Fruit fly (Drosophila melanogaster): ENCODE data around the gene CG6961.

DNA sequence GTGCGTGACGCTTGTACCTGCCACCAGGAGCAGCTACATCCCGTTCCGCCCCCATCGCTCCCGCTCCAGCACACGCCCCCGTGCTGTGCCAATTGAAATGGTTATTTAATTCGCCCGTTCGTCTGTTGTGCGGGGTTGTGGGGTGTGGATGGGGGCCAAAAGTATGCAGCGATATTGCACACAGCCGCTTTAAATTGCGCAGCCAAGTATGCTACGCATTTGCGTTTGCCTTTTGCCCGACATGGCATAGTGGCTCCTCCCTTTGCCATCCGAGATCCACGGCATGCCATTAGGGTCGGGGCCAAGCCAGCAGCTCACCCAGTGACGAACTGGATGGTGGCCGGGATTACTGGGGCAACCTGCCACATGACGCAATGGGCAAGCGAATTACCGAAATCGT, 16.0 kb downstream of the CG6961 start:
- TF ChIP-seq psq (optimal IDR thresholded peaks at IDR 0.05) (no peak), ttk (optimal IDR thresholded peaks at IDR 0.05) (no peak)
